Fruit fly (Drosophila melanogaster) whole organism, embryonic: ENCODE measurements around the gene SecS.
A peak's percentile ranks its signal among the peaks of the same experiment; 100 is the strongest.

Source experiments
- Antp ChIP-seq: fragments of 200-800 bp; sonication (Bioruptor generic); optimal IDR thresholded peaks from 3 replicates; lab custom pipeline; 2016; ENCODE audit warnings: missing biosample characterization, missing genetic modification characterization
- Atf-2 ChIP-seq: fragments of 200-800 bp; sonication (Bioruptor generic); optimal IDR thresholded peaks from 2 replicates; lab custom pipeline; 2016; ENCODE audit warnings: missing biosample characterization, missing genetic modification characterization
- Bteb2 ChIP-seq: fragments of 200-800 bp; sonication (Bioruptor generic); optimal IDR thresholded peaks from 2 replicates; lab custom pipeline; 2016; ENCODE audit warnings: missing biosample characterization, missing genetic modification characterization
- CG1024 ChIP-seq: fragments of 200-800 bp; sonication (Bioruptor generic); IDR thresholded peaks from 2 replicates; pipeline ENCODE4 v1.3.6; 2022; ENCODE audit warnings: missing biosample characterization, missing genetic modification characterization
- CG10431 ChIP-seq: fragments of 200-800 bp; sonication (Bioruptor generic); optimal IDR thresholded peaks from 3 replicates; lab custom pipeline; 2018; ENCODE audit warnings: missing biosample characterization, mild to moderate bottlenecking, missing genetic modification characterization
- CG10654 ChIP-seq: fragments of 200-800 bp; sonication (Bioruptor generic); optimal IDR thresholded peaks from 2 replicates; lab custom pipeline; 2016; ENCODE audit warnings: missing biosample characterization, missing genetic modification characterization
- CG11504 ChIP-seq: fragments of 200-800 bp; sonication (Bioruptor generic); optimal IDR thresholded peaks from 3 replicates; lab custom pipeline; 2019; ENCODE audit warnings: missing biosample characterization, mild to moderate bottlenecking, missing genetic modification characterization, moderate library complexity
- CG11696 ChIP-seq: fragments of 200-800 bp; sonication (Bioruptor generic); IDR thresholded peaks from 2 replicates; pipeline ENCODE4 v1.3.6; 2022; ENCODE audit warnings: missing biosample characterization, missing genetic modification characterization
- CG12744 ChIP-seq: fragments of 200-800 bp; sonication (Bioruptor generic); optimal IDR thresholded peaks from 2 replicates; lab custom pipeline; 2016; ENCODE audit warnings: missing biosample characterization, missing genetic modification characterization
- CG15601 ChIP-seq: fragments of 200-800 bp; sonication (Bioruptor generic); optimal IDR thresholded peaks from 3 replicates; lab custom pipeline; 2019; ENCODE audit warnings: missing biosample characterization, mild to moderate bottlenecking, missing genetic modification characterization, moderate library complexity
- CG3407 ChIP-seq: fragments of 200-800 bp; sonication (Bioruptor generic); optimal IDR thresholded peaks from 2 replicates; lab custom pipeline; 2018; ENCODE audit warnings: missing biosample characterization, mild to moderate bottlenecking, missing genetic modification characterization
- CG3847 ChIP-seq: fragments of 200-800 bp; sonication (Bioruptor generic); IDR thresholded peaks from 2 replicates; pipeline ENCODE4 v1.3.6; 2022; ENCODE audit warnings: missing biosample characterization, missing genetic modification characterization
- CG4360 ChIP-seq: fragments of 200-800 bp; sonication (Bioruptor generic); IDR thresholded peaks from 2 replicates; pipeline ENCODE4 v1.3.6; 2022; ENCODE audit warnings: missing biosample characterization, missing genetic modification characterization
- CG4820 ChIP-seq: fragments of 200-800 bp; sonication (Bioruptor generic); optimal IDR thresholded peaks from 3 replicates; lab custom pipeline; 2016; ENCODE audit warnings: missing biosample characterization, missing genetic modification characterization
- CG6854 ChIP-seq: fragments of 200-800 bp; sonication (Bioruptor generic); optimal IDR thresholded peaks from 3 replicates; lab custom pipeline; 2017; ENCODE audit warnings: missing biosample characterization, mild to moderate bottlenecking, missing genetic modification characterization
- CG7271 ChIP-seq: fragments of 200-800 bp; sonication (Bioruptor generic); optimal IDR thresholded peaks from 2 replicates; lab custom pipeline; 2018; ENCODE audit warnings: missing biosample characterization, mild to moderate bottlenecking, missing genetic modification characterization, moderate library complexity
- CG7745 ChIP-seq: fragments of 200-800 bp; sonication (Bioruptor generic); optimal IDR thresholded peaks from 2 replicates; lab custom pipeline; 2018; ENCODE audit warnings: missing biosample characterization, mild to moderate bottlenecking, missing genetic modification characterization, moderate library complexity
- CG9876 ChIP-seq: fragments of 200-800 bp; sonication (Bioruptor generic); optimal IDR thresholded peaks from 2 replicates; lab custom pipeline; 2016; ENCODE audit warnings: missing biosample characterization, missing genetic modification characterization
- GATAe ChIP-seq: fragments of 200-800 bp; sonication (Bioruptor generic); conservative IDR thresholded peaks from 2 replicates; pipeline ENCODE4 v1.3.6; 2022; ENCODE audit warnings: missing biosample characterization, missing genetic modification characterization
- H15 ChIP-seq: fragments of 200-800 bp; sonication (Bioruptor generic); IDR thresholded peaks from 3 replicates; pipeline ENCODE4 v1.3.6; 2022; ENCODE audit warnings: missing biosample characterization, missing genetic modification characterization
- HLHmδ ChIP-seq: fragments of 200-800 bp; sonication (Bioruptor generic); optimal IDR thresholded peaks from 2 replicates; lab custom pipeline; 2018; ENCODE audit warnings: missing biosample characterization, mild to moderate bottlenecking, missing genetic modification characterization, moderate library complexity
- Hand ChIP-seq: fragments of 200-800 bp; sonication (Bioruptor generic); optimal IDR thresholded peaks from 2 replicates; lab custom pipeline; 2017; ENCODE audit warnings: mild to moderate bottlenecking, missing biosample characterization, missing genetic modification reagents, missing genetic modification characterization
- MBD-R2 ChIP-seq: fragments of 200-800 bp; sonication (Bioruptor generic); IDR thresholded peaks from 2 replicates; pipeline ENCODE4 v1.3.6; 2022; ENCODE audit warnings: missing biosample characterization, missing genetic modification characterization
- NC2β ChIP-seq: fragments of 200-800 bp; sonication (Bioruptor generic); optimal IDR thresholded peaks from 2 replicates; lab custom pipeline; 2016; ENCODE audit warnings: missing biosample characterization, missing genetic modification characterization
- Pdp1 ChIP-seq, 2 experiments: fragments of 200-800 bp; sonication (Bioruptor generic); optimal IDR thresholded peaks; 3 replicates each; lab custom pipeline; 2016; ENCODE audit warnings: missing biosample characterization in 2 of 2, missing genetic modification characterization in 2 of 2, mild to moderate bottlenecking in 1 of 2, moderate library complexity in 1 of 2
- Sox100B ChIP-seq: fragments of 200-800 bp; sonication (Bioruptor generic); optimal IDR thresholded peaks from 3 replicates; lab custom pipeline; 2018; ENCODE audit warnings: missing biosample characterization, mild to moderate bottlenecking, missing genetic modification characterization
- Spps ChIP-seq: fragments of 200-800 bp; sonication (Bioruptor generic); optimal IDR thresholded peaks from 2 replicates; lab custom pipeline; 2018; ENCODE audit warnings: missing biosample characterization, mild to moderate bottlenecking, missing genetic modification characterization
- Ssrp ChIP-seq: fragments of 200-800 bp; sonication (Bioruptor generic); optimal IDR thresholded peaks from 2 replicates; lab custom pipeline; 2018; ENCODE audit warnings: missing biosample characterization, mild to moderate bottlenecking, missing genetic modification characterization, moderate library complexity
- Taf1 ChIP-seq: fragments of 200-800 bp; sonication (Bioruptor generic); IDR thresholded peaks from 2 replicates; pipeline ENCODE4 v1.3.6; 2022; ENCODE audit warnings: missing biosample characterization, missing genetic modification characterization
- ab ChIP-seq: fragments of 200-800 bp; sonication (Bioruptor generic); optimal IDR thresholded peaks from 2 replicates; lab custom pipeline; 2016; ENCODE audit warnings: missing biosample characterization, missing genetic modification characterization
- cwo ChIP-seq: fragments of 200-800 bp; sonication (Bioruptor generic); optimal IDR thresholded peaks from 3 replicates; lab custom pipeline; 2017; ENCODE audit warnings: missing biosample characterization, missing genetic modification characterization, mild to moderate bottlenecking, moderate library complexity, missing genetic modification reagents
- dysf ChIP-seq: fragments of 200-800 bp; sonication (Bioruptor generic); IDR thresholded peaks from 3 replicates; pipeline ENCODE4 v1.3.6; 2022; ENCODE audit warnings: missing biosample characterization, missing genetic modification characterization
- grau ChIP-seq: fragments of 200-800 bp; optimal IDR thresholded peaks from 3 replicates; lab custom pipeline; 2019; ENCODE audit warnings: missing biosample characterization, mild to moderate bottlenecking, missing genetic modification characterization, moderate library complexity
- gsb-n ChIP-seq: fragments of 200-800 bp; sonication (Bioruptor generic); optimal IDR thresholded peaks from 3 replicates; lab custom pipeline; 2018; ENCODE audit warnings: missing biosample characterization, mild to moderate bottlenecking, missing genetic modification characterization
- jing ChIP-seq: fragments of 200-800 bp; sonication (Bioruptor generic); optimal IDR thresholded peaks from 2 replicates; lab custom pipeline; 2018; ENCODE audit warnings: missing biosample characterization, mild to moderate bottlenecking, missing genetic modification characterization
- kah ChIP-seq: fragments of 200-800 bp; sonication (Bioruptor generic); optimal IDR thresholded peaks from 2 replicates; lab custom pipeline; 2018; ENCODE audit warnings: missing biosample characterization, mild to moderate bottlenecking, missing genetic modification characterization
- klu ChIP-seq: fragments of 200-800 bp; sonication (Bioruptor generic); IDR thresholded peaks from 2 replicates; pipeline ENCODE4 v1.3.6; 2022; ENCODE audit warnings: missing biosample characterization, missing genetic modification characterization
- lbe ChIP-seq: fragments of 200-800 bp; sonication (Bioruptor generic); optimal IDR thresholded peaks from 2 replicates; lab custom pipeline; 2016; ENCODE audit warnings: missing biosample characterization, mild to moderate bottlenecking, missing genetic modification characterization
- lmd ChIP-seq: fragments of 200-800 bp; sonication (Bioruptor generic); IDR thresholded peaks from 2 replicates; pipeline ENCODE4 v1.3.6; 2022; ENCODE audit warnings: missing biosample characterization, missing genetic modification characterization
- maf-S ChIP-seq: fragments of 200-800 bp; sonication (Bioruptor generic); optimal IDR thresholded peaks from 2 replicates; lab custom pipeline; 2016; ENCODE audit warnings: missing biosample characterization, missing genetic modification characterization
- pan ChIP-seq, 4 experiments: fragments of >200 bp in 3 of 4; fragments of 200-800 bp in 1 of 4; sonication (Bioruptor generic) in 1 of 4; optimal IDR thresholded peaks in 3 of 4; IDR thresholded peaks in 1 of 4; 2 replicates each; pipeline versions ENCODE4 v1.3.6 to Lab custom; 2017 to 2022; ENCODE audit warnings: missing biosample characterization in 2 of 4, missing genetic modification characterization in 2 of 4, mixed read lengths in 1 of 4
- ranshi ChIP-seq: fragments of 200-800 bp; sonication (Bioruptor generic); IDR thresholded peaks from 2 replicates; pipeline ENCODE4 v1.3.6; 2022; ENCODE audit warnings: missing biosample characterization, missing genetic modification characterization
- sd ChIP-seq: fragments of 200-800 bp; sonication (Bioruptor generic); optimal IDR thresholded peaks from 3 replicates; lab custom pipeline; 2018; ENCODE audit warnings: missing biosample characterization, mild to moderate bottlenecking, missing genetic modification characterization, moderate library complexity
- slp2 ChIP-seq: fragments of 200-800 bp; sonication (Bioruptor generic); optimal IDR thresholded peaks from 2 replicates; lab custom pipeline; 2016; ENCODE audit warnings: missing biosample characterization, missing genetic modification characterization
- tgo ChIP-seq: fragments of 200-800 bp; sonication (Bioruptor generic); IDR thresholded peaks from 3 replicates; pipeline ENCODE4 v1.3.6; 2022; ENCODE audit warnings: missing biosample characterization, missing genetic modification characterization
- tna ChIP-seq: fragments of 200-800 bp; sonication (Bioruptor generic); IDR thresholded peaks from 2 replicates; pipeline ENCODE4 v1.3.6; 2022; ENCODE audit warnings: missing biosample characterization, missing genetic modification characterization; ENCODE audit not compliant: partially characterized antibody
- yki ChIP-seq: fragments of >200 bp; optimal IDR thresholded peaks from 3 replicates; lab custom pipeline; 2018
- zen ChIP-seq: fragments of 200-800 bp; sonication (Bioruptor generic); optimal IDR thresholded peaks from 3 replicates; lab custom pipeline; 2018; ENCODE audit warnings: missing biosample characterization, mild to moderate bottlenecking, missing genetic modification characterization, moderate library complexity
- zen2 ChIP-seq: fragments of 200-800 bp; sonication (Bioruptor generic); IDR thresholded peaks from 3 replicates; pipeline ENCODE4 v1.3.6; 2022; ENCODE audit warnings: missing biosample characterization, missing genetic modification characterization; ENCODE audit not compliant: partially characterized antibody
- zfh1 ChIP-seq: fragments of 200-800 bp; sonication (Bioruptor generic); IDR thresholded peaks from 3 replicates; pipeline ENCODE4 v1.3.6; 2022; ENCODE audit warnings: missing biosample characterization, missing genetic modification characterization

The SecS gene

dm6 chr3R:5620387-5620956 is 19.2 kb downstream of the SecS start (continued):
- TF ChIP-seq CG3847 (GFP tag; lab: Robert Waterston, UW) (peak; percentile 48; the same call in 1 of the 2 replicates), maf-S (peak; percentile 39), Atf-2 (GFP tag; lab: Kevin White, UChicago) (peak; percentile 50), CG12744 (GFP tag; lab: Kevin White, UChicago) (no peak), Ssrp (tag; lab: Kevin White, UChicago) (peak; percentile 43), grau (tag; lab: Kevin White, UChicago) (peak; percentile 54), MBD-R2 (GFP tag; lab: Robert Waterston, UW) (no peak; the same call in 1 of the 2 replicates), CG15601 (tag; lab: Kevin White, UChicago) (peak; percentile 17), CG9876 (GFP tag; lab: Kevin White, UChicago) (peak; percentile 44), zfh1 (GFP tag; lab: Robert Waterston, UW) (peak; percentile 74), H15 (GFP tag; lab: Robert Waterston, UW) (peak; percentile 24; the same call in 1 of the 3 replicates), CG11696 (GFP tag; lab: Robert Waterston, UW) (no peak), dysf (peak; percentile 70), CG11504 (tag; lab: Kevin White, UChicago) (peak; percentile 83), gsb-n (tag; lab: Kevin White, UChicago) (peak; percentile 42), ab (GFP tag; lab: Kevin White, UChicago) (peak; percentile 48), Taf1 (GFP tag; lab: Robert Waterston, UW) (no peak; the same call in 1 of the 2 replicates), CG7745 (tag; lab: Kevin White, UChicago) (no peak), CG4820 (GFP tag; lab: Kevin White, UChicago) (peak; percentile 65), Antp (peak; percentile 73), zen2 (GFP tag; lab: Robert Waterston, UW) (no peak), pan (optimal IDR thresholded peaks at IDR 0.05; lab: Kevin White, UChicago) (no peak), pan (GFP tag; optimal IDR thresholded peaks at IDR 0.05 in 1 of 2, IDR thresholded peaks at IDR 0.05 in 1 of 2) (peak in 1 of 2 experiments; percentile 68), CG10431 (GFP tag; lab: Kevin White, UChicago) (no peak), tna (GFP tag; lab: Robert Waterston, UW) (no peak), GATAe (GFP tag; lab: Robert Waterston, UW) (0 out of 2 replicates have a peak, but pooled peaks have one; percentile 20), lmd (GFP tag; lab: Robert Waterston, UW) (peak; percentile 69), sd (tag; lab: Kevin White, UChicago) (no peak), CG3407 (GFP tag; lab: Kevin White, UChicago) (peak; percentile 38), CG6854 (GFP tag; lab: Kevin White, UChicago) (no peak), cwo (GFP tag; lab: Kevin White, UChicago) (peak; percentile 28), HLHmδ (GFP tag; lab: Kevin White, UChicago) (peak; percentile 10), ranshi (GFP tag; lab: Robert Waterston, UW) (peak; percentile 65; the same call in 1 of the 2 replicates), CG10654 (GFP tag; lab: Kevin White, UChicago) (peak; percentile 40), lbe (GFP tag; lab: Kevin White, UChicago) (no peak), klu (GFP tag; lab: Robert Waterston, UW) (peak; percentile 18; the same call in 1 of the 2 replicates), slp2 (GFP tag; lab: Kevin White, UChicago) (peak; percentile 48), Sox100B (GFP tag; lab: Kevin White, UChicago) (peak; percentile 72), Bteb2 (no peak), CG1024 (GFP tag; lab: Robert Waterston, UW) (peak; percentile 69), CG4360 (GFP tag; lab: Robert Waterston, UW) (0 out of 2 replicates have a peak, but pooled peaks have one; percentile 24), Hand (GFP tag; lab: Kevin White, UChicago) (peak; percentile 44), kah (no peak), NC2β (peak; percentile 62), jing (GFP tag; lab: Kevin White, UChicago) (peak; percentile 37), Pdp1 (GFP tag; optimal IDR thresholded peaks at IDR 0.05; lab: Kevin White, UChicago) (peak; percentile 43 to 70), tgo (GFP tag; lab: Robert Waterston, UW) (peak; percentile 55), CG7271 (tag; lab: Kevin White, UChicago) (no peak), zen (tag; lab: Kevin White, UChicago) (peak; percentile 21), Spps (tag; lab: Kevin White, UChicago) (no peak), yki (lab: Kevin White, UChicago) (no peak)
